Fruit fly (Drosophila melanogaster) Kc167 (cell line): ENCODE data around the gene CG9747.

Experiments used
- Myc ChIP-seq: fragments of >200 bp; optimal IDR thresholded peaks from 2 replicates; lab custom pipeline; 2017; ENCODE audit warnings: missing external identifiers
- Sin3A ChIP-seq: fragments of >200 bp; optimal IDR thresholded peaks from 2 replicates; lab custom pipeline; 2018; ENCODE audit warnings: missing external identifiers
- h ChIP-seq: fragments of >200 bp; optimal IDR thresholded peaks from 3 replicates; lab custom pipeline; 2018; ENCODE audit warnings: missing external identifiers
- insv ChIP-seq: fragments of >200 bp; optimal IDR thresholded peaks from 3 replicates; lab custom pipeline; 2018; ENCODE audit warnings: missing external identifiers
- psq ChIP-seq: fragments of >200 bp; optimal IDR thresholded peaks from 2 replicates; lab custom pipeline; 2017; ENCODE audit warnings: missing external identifiers
- ttk ChIP-seq: sonication (Bioruptor generic); optimal IDR thresholded peaks from 2 replicates; lab custom pipeline; 2017; ENCODE audit warnings: missing external identifiers

CG9747 gene

dm6 chr3R:30191047-30191446, at the start of gene CG9747:
Gene CG9747 (minus strand): TSS chr3R:30191252.
- TF ChIP-seq psq (lab: Kevin White, UChicago) (no peak), Sin3A (lab: Kevin White, UChicago) (no peak), Myc (lab: Kevin White, UChicago) (no peak), ttk (lab: Kevin White, UChicago) (no peak), h (no peak), insv (lab: Kevin White, UChicago) (no peak)

- TF ChIP-seq h (no peak), psq (lab: Kevin White, UChicago) (no peak), ttk (lab: Kevin White, UChicago) (no peak), Sin3A (lab: Kevin White, UChicago) (no peak), Myc (lab: Kevin White, UChicago) (no peak), insv (lab: Kevin White, UChicago) (no peak)
Observed at dm6 chr3R:30240245-30240644, 49.2 kb upstream of the CG9747 start.

dm6 chr3R:30237634-30238033, 46.6 kb upstream of the CG9747 start, which contains the start of gene CG43448:
Gene CG43448 (minus strand): TSS chr3R:30237734.
- no peak for TF ChIP-seq Myc (lab: Kevin White, UChicago)
- TF ChIP-seq psq (lab: Kevin White, UChicago), result no peak
- TF ChIP-seq h, result no peak
- TF ChIP-seq Sin3A (lab: Kevin White, UChicago), result no peak
- TF ChIP-seq ttk (lab: Kevin White, UChicago), result no peak
- TF ChIP-seq insv (lab: Kevin White, UChicago), result no peak

dm6 chr3R:30236994-30237393, 45.9 kb upstream of the CG9747 start:
- TF ChIP-seq insv (lab: Kevin White, UChicago) (no peak), h (no peak), ttk (lab: Kevin White, UChicago) (no peak), Myc (lab: Kevin White, UChicago) (no peak), Sin3A (lab: Kevin White, UChicago) (no peak), psq (lab: Kevin White, UChicago) (no peak)

dm6 chr3R:30235253-30235652, 44.2 kb upstream of the CG9747 start:
- TF ChIP-seq psq (lab: Kevin White, UChicago) (no peak), insv (lab: Kevin White, UChicago) (no peak), h (no peak), Sin3A (lab: Kevin White, UChicago) (no peak), Myc (lab: Kevin White, UChicago) (no peak), ttk (lab: Kevin White, UChicago) (no peak)

dm6 chr3R:30224577-30224976, 33.5 kb upstream of the CG9747 start:
- TF ChIP-seq insv (lab: Kevin White, UChicago) (no peak), Myc (lab: Kevin White, UChicago) (no peak), h (no peak), ttk (lab: Kevin White, UChicago) (no peak), psq (lab: Kevin White, UChicago) (no peak)

dm6 chr3R:30222236-30222635, 31.2 kb upstream of the CG9747 start:
- TF ChIP-seq psq (lab: Kevin White, UChicago) (no peak), Sin3A (lab: Kevin White, UChicago) (no peak), h (no peak), insv (lab: Kevin White, UChicago) (no peak), ttk (lab: Kevin White, UChicago) (no peak), Myc (lab: Kevin White, UChicago) (no peak)

- TF ChIP-seq Sin3A (lab: Kevin White, UChicago) (no peak), ttk (lab: Kevin White, UChicago) (no peak), Myc (lab: Kevin White, UChicago) (no peak), h (no peak), psq (lab: Kevin White, UChicago) (no peak), insv (lab: Kevin White, UChicago) (no peak)
Observed at dm6 chr3R:30216210-30216609, 25.2 kb upstream of the CG9747 start, which contains the start of gene CecC. Gene CecC (plus strand): TSS chr3R:30216484.

dm6 chr3R:30215020-30215419, 24.0 kb upstream of the CG9747 start:
- TF ChIP-seq Sin3A (lab: Kevin White, UChicago) (no peak), Myc (lab: Kevin White, UChicago) (no peak), psq (lab: Kevin White, UChicago) (no peak), h (no peak), insv (lab: Kevin White, UChicago) (no peak), ttk (lab: Kevin White, UChicago) (no peak)

dm6 chr3R:30213697-30214096, 22.6 kb upstream of the CG9747 start, which contains the start of gene CecB:
Gene CecB (minus strand): TSS chr3R:30213797.
- TF ChIP-seq h, result no peak
- no peak for TF ChIP-seq Myc (lab: Kevin White, UChicago)
- no peak for TF ChIP-seq insv (lab: Kevin White, UChicago)
- no peak for TF ChIP-seq psq (lab: Kevin White, UChicago)
- TF ChIP-seq Sin3A (lab: Kevin White, UChicago), result no peak
- TF ChIP-seq ttk (lab: Kevin White, UChicago), result no peak

dm6 chr3R:30211856-30212255, 20.8 kb upstream of the CG9747 start, which contains the start of gene CecA2:
Gene CecA2 (plus strand): TSS chr3R:30212156.
- TF ChIP-seq h (no peak), Sin3A (lab: Kevin White, UChicago) (no peak), psq (lab: Kevin White, UChicago) (no peak), insv (lab: Kevin White, UChicago) (no peak), Myc (lab: Kevin White, UChicago) (no peak), ttk (lab: Kevin White, UChicago) (no peak)

dm6 chr3R:30210560-30210959, 19.5 kb upstream of the CG9747 start, which contains the start of gene CecA1:
Gene CecA1 (plus strand): TSS chr3R:30210874.
- TF ChIP-seq Myc (lab: Kevin White, UChicago), result no peak
- TF ChIP-seq ttk (lab: Kevin White, UChicago), result no peak
- TF ChIP-seq psq (lab: Kevin White, UChicago), result no peak
- no peak for TF ChIP-seq h
- no peak for TF ChIP-seq Sin3A (lab: Kevin White, UChicago)
- TF ChIP-seq insv (lab: Kevin White, UChicago), result no peak
